Worm (Caenorhabditis elegans) whole organism, mixed stage, embryonic: ENCODE measurements around the gene Y39F10A.6.

Experiments used
- M03D4.4 ChIP-seq: sonication (generic microtip); optimal IDR thresholded peaks from 2 replicates; lab custom pipeline; 2017; ENCODE audit warnings: mild to moderate bottlenecking, missing genetic modification characterization, missing compliant biosample characterization
- elt-3 ChIP-seq: fragments of 150-350 bp; optimal IDR thresholded peaks from 2 replicates; lab custom pipeline; 2014; ENCODE audit warnings: missing biosample characterization, missing genetic modification characterization
- lin-13 ChIP-seq: fragments of 150-350 bp; optimal IDR thresholded peaks from 2 replicates; lab custom pipeline; 2014; ENCODE audit warnings: missing biosample characterization, missing genetic modification characterization
- nhr-28 ChIP-seq: fragments of 150-350 bp; optimal IDR thresholded peaks from 2 replicates; lab custom pipeline; 2014; ENCODE audit warnings: missing biosample characterization, missing genetic modification characterization
- unc-62 ChIP-seq: fragments of 150-350 bp; optimal IDR thresholded peaks from 2 replicates; lab custom pipeline; 2014; ENCODE audit warnings: missing biosample characterization, missing genetic modification reagents, missing genetic modification characterization

DNA sequence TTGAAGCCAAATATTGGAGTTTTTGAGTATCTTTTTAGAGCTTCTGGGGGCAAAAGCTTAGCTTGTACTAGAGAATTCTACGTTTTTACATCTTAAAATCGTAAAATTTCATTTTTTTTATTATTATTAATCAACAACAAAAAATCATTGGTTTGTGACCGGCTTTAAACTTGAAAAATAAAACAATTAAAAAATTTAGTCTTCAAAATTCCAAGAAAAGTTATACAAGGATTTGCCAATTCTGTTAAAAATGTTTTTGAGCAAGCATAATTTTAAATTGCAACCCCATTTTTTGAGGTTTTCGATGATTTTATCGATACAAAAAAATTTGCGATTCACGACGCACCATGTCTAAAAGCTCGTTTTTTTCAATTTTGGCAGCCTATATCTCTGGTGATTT lies 26.2 kb downstream of the Y39F10A.6 start:
- TF ChIP-seq lin-13 (tag; lab: Kevin White, UChicago) (no peak), elt-3 (tag; lab: Kevin White, UChicago) (no peak), M03D4.4 (no peak), nhr-28 (tag; lab: Kevin White, UChicago) (no peak), unc-62 (GFP tag; lab: Kevin White, UChicago) (no peak)
